Worm (Caenorhabditis elegans) whole organism, mixed stage, embryonic: ENCODE data around the gene htp-2.

ENCODE experiments used
- lsy-2 ChIP-seq: fragments of 150-350 bp; optimal IDR thresholded peaks from 2 replicates; lab custom pipeline; 2014; ENCODE audit warnings: missing biosample characterization, missing genetic modification characterization
- mep-1 ChIP-seq: fragments of 150-350 bp; optimal IDR thresholded peaks from 2 replicates; lab custom pipeline; 2017; ENCODE audit warnings: missing biosample characterization, missing genetic modification reagents, missing genetic modification characterization, inconsistent platforms
- nhr-237 ChIP-seq: fragments of 150-350 bp; optimal IDR thresholded peaks from 2 replicates; lab custom pipeline; 2014; ENCODE audit warnings: missing biosample characterization, missing genetic modification characterization
- nhr-28 ChIP-seq: fragments of 150-350 bp; optimal IDR thresholded peaks from 2 replicates; lab custom pipeline; 2014; ENCODE audit warnings: missing biosample characterization, missing genetic modification characterization
- nhr-76 ChIP-seq: sonication (generic microtip); optimal IDR thresholded peaks from 2 replicates; lab custom pipeline; 2017; ENCODE audit warnings: missing biosample characterization, missing genetic modification characterization
- pha-4 ChIP-seq: fragments of 150-350 bp; optimal IDR thresholded peaks from 2 replicates; lab custom pipeline; 2018; ENCODE audit warnings: missing biosample characterization, missing genetic modification reagents, missing genetic modification characterization

- TF ChIP-seq nhr-28 = no peak
- no peak for TF ChIP-seq lsy-2
- no peak for TF ChIP-seq pha-4 (tag; lab: Kevin White, UChicago)
- no peak for TF ChIP-seq nhr-76
- no peak for TF ChIP-seq mep-1 (tag; lab: Kevin White, UChicago)
- no peak for TF ChIP-seq nhr-237 (tag; lab: Kevin White, UChicago)
Observed at ce11 chrIV:6413482-6413881, 5.8 kb upstream of the htp-2 start, which contains the start of gene nlp-71.
